1 fruit fly cellular context compared by ENCODE assay signal in the genomic region with DNA sequence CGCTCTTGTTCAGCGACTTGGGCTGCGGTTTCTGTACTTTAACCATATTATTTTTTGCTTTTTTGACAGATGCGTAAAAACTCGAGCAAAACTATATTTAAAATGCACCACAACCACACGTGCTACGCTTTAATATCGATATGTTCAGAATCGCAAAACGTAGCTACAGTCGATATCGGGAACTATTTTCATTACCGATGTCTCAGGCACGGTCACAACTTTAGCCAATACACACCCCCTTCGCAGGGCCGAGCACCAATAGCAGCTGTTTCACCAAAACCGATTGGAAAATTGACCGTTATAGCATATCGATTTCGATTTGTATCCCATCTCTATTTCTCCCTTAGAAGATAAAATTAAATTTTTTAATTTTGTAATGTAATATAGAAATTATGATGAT.
TF ChIP-seq lines count a peak whose summit lies in the region.

Gene CG13096 (minus strand): TSS at position 144 of the 400 bp plus-strand sequence.

TF ChIP-seq in whole organism, embryonic, 481 proteins besides CTCF, POLR2A, EP300 and RAD21 (continued from another document):
- TF ChIP-seq CG17361 (GFP tag; IDR thresholded peaks at IDR 0.05; lab: Robert Waterston, UW) (no peak), crp (GFP tag; optimal IDR thresholded peaks at IDR 0.05; lab: Kevin White, UChicago) (peak; percentile 73 to 95), CG30020 (tag; optimal IDR thresholded peaks at IDR 0.05; lab: Kevin White, UChicago) (peak; percentile 38), maf-S (GFP tag; optimal IDR thresholded peaks at IDR 0.05; lab: Kevin White, UChicago) (peak; percentile 6), sug (tag; optimal IDR thresholded peaks at IDR 0.05; lab: Kevin White, UChicago) (no peak), CG1832 (GFP tag; optimal IDR thresholded peaks at IDR 0.05; lab: Kevin White, UChicago) (no peak), Dbx (GFP tag; IDR thresholded peaks at IDR 0.05; lab: Robert Waterston, UW) (peak; percentile 52; the same call in 1 of the 3 replicates), Nf-YB (GFP tag; optimal IDR thresholded peaks at IDR 0.05; lab: Kevin White, UChicago) (peak; percentile 60), grn (GFP tag; optimal IDR thresholded peaks at IDR 0.05; lab: Kevin White, UChicago) (no peak), her (GFP tag; optimal IDR thresholded peaks at IDR 0.05; lab: Kevin White, UChicago) (peak; percentile 10), CG13775 (GFP tag; optimal IDR thresholded peaks at IDR 0.05; lab: Kevin White, UChicago) (no peak), so (GFP tag; IDR thresholded peaks at IDR 0.05; lab: Robert Waterston, UW) (no peak), CG1529 (GFP tag; optimal IDR thresholded peaks at IDR 0.05; lab: Kevin White, UChicago) (no peak), pho (GFP tag; optimal IDR thresholded peaks at IDR 0.05; lab: Kevin White, UChicago) (peak; percentile 39), HmgZ (tag; optimal IDR thresholded peaks at IDR 0.05; lab: Kevin White, UChicago) (peak; percentile 86), az2 (GFP tag; optimal IDR thresholded peaks at IDR 0.05; lab: Kevin White, UChicago) (no peak), CG32532 (GFP tag; IDR thresholded peaks at IDR 0.05; lab: Robert Waterston, UW) (no peak), CG11456 (GFP tag; IDR thresholded peaks at IDR 0.05; lab: Robert Waterston, UW) (no peak), CG16863 (GFP tag; optimal IDR thresholded peaks at IDR 0.05; lab: Kevin White, UChicago) (no peak), Sox100B (GFP tag; optimal IDR thresholded peaks at IDR 0.05; lab: Kevin White, UChicago) (no peak), p53 (GFP tag; optimal IDR thresholded peaks at IDR 0.05; lab: Kevin White, UChicago) (peak; percentile 9), ato (GFP tag; IDR thresholded peaks at IDR 0.05; lab: Robert Waterston, UW; ENCODE audit: partially characterized antibody) (peak; percentile 98), CG33557 (GFP tag; optimal IDR thresholded peaks at IDR 0.05; lab: Kevin White, UChicago) (no peak), hbn (GFP tag; IDR thresholded peaks at IDR 0.05; lab: Robert Waterston, UW; ENCODE audit: partially characterized antibody) (peak; percentile 99), dm (GFP tag; optimal IDR thresholded peaks at IDR 0.05; lab: Kevin White, UChicago) (peak; percentile 99), Dp (GFP tag; optimal IDR thresholded peaks at IDR 0.05; lab: Kevin White, UChicago) (peak; percentile 83), CG7963 (GFP tag; IDR thresholded peaks at IDR 0.05; lab: Robert Waterston, UW; ENCODE audit: partially characterized antibody) (peak; percentile 97), CG3407 (GFP tag; optimal IDR thresholded peaks at IDR 0.05; lab: Kevin White, UChicago) (no peak), caup (GFP tag; optimal IDR thresholded peaks at IDR 0.05; lab: Kevin White, UChicago; ENCODE audit: severe bottlenecking) (no peak), lilli (GFP tag; optimal IDR thresholded peaks at IDR 0.05; lab: Kevin White, UChicago) (peak; percentile 47), sima (GFP tag; optimal IDR thresholded peaks at IDR 0.05; lab: Kevin White, UChicago) (no peak), CG14965 (GFP tag; optimal IDR thresholded peaks at IDR 0.05; lab: Kevin White, UChicago; ENCODE audit: borderline replicate concordance) (no peak), stwl (tag; optimal IDR thresholded peaks at IDR 0.05; lab: Kevin White, UChicago) (peak; percentile 84), CG3847 (GFP tag; IDR thresholded peaks at IDR 0.05; lab: Robert Waterston, UW) (peak; percentile 53; the same call in 1 of the 2 replicates), CG7839 (tag; optimal IDR thresholded peaks at IDR 0.05; lab: Kevin White, UChicago) (no peak), CG4820 (GFP tag; optimal IDR thresholded peaks at IDR 0.05; lab: Kevin White, UChicago) (peak; percentile 8), ro (GFP tag; IDR thresholded peaks at IDR 0.05; lab: Robert Waterston, UW) (no peak), hb (GFP tag; IDR thresholded peaks at IDR 0.05; lab: Robert Waterston, UW; ENCODE audit: partially characterized antibody) (peak; percentile 98), Rx (GFP tag; IDR thresholded peaks at IDR 0.05; lab: Robert Waterston, UW) (no peak), CG12391 (tag; optimal IDR thresholded peaks at IDR 0.05; lab: Kevin White, UChicago) (peak; percentile 44), Elba2 (GFP tag; optimal IDR thresholded peaks at IDR 0.05; lab: Kevin White, UChicago) (no peak), CG3838 (GFP tag; optimal IDR thresholded peaks at IDR 0.05; lab: Kevin White, UChicago) (no peak), Dll (GFP tag; IDR thresholded peaks at IDR 0.05; lab: Robert Waterston, UW; ENCODE audit: partially characterized antibody) (peak; percentile 99), CG12942 (GFP tag; optimal IDR thresholded peaks at IDR 0.05; lab: Kevin White, UChicago) (no peak), ase (GFP tag; IDR thresholded peaks at IDR 0.05; lab: Robert Waterston, UW) (peak; percentile 25; the same call in 1 of the 3 replicates), Asciz (GFP tag; optimal IDR thresholded peaks at IDR 0.05; lab: Kevin White, UChicago) (no peak), CG16813 (GFP tag; IDR thresholded peaks at IDR 0.05; lab: Robert Waterston, UW; ENCODE audit: partially characterized antibody) (peak; percentile 98), CG4617 (GFP tag; optimal IDR thresholded peaks at IDR 0.05; lab: Kevin White, UChicago; ENCODE audit: borderline replicate concordance) (peak; percentile 46), CG34422 (GFP tag; IDR thresholded peaks at IDR 0.05; lab: Robert Waterston, UW) (peak; percentile 71; the same call in 1 of the 3 replicates), CG13296 (GFP tag; optimal IDR thresholded peaks at IDR 0.05; lab: Kevin White, UChicago) (no peak), E2f2 (GFP tag; IDR thresholded peaks at IDR 0.05; lab: Robert Waterston, UW) (peak; percentile 86), gcm2 (GFP tag; optimal IDR thresholded peaks at IDR 0.05; lab: Kevin White, UChicago) (no peak), Abd-B (GFP tag; optimal IDR thresholded peaks at IDR 0.05; lab: Kevin White, UChicago) (peak; percentile 55), CG14710 (tag; optimal IDR thresholded peaks at IDR 0.05; lab: Kevin White, UChicago) (peak; percentile 76), CG18262 (tag; optimal IDR thresholded peaks at IDR 0.05; lab: Kevin White, UChicago) (peak; percentile 12), CG34224 (GFP tag; IDR thresholded peaks at IDR 0.05; lab: Robert Waterston, UW; ENCODE audit: partially characterized antibody) (peak; percentile 99), chinmo (GFP tag; IDR thresholded peaks at IDR 0.05; lab: Robert Waterston, UW; ENCODE audit: partially characterized antibody) (peak; percentile 99), Hsf (GFP tag; optimal IDR thresholded peaks at IDR 0.05; lab: Kevin White, UChicago) (peak; percentile 11), h (optimal IDR thresholded peaks at IDR 0.05; lab: Kevin White, UChicago) (no peak), CG4854 (GFP tag; optimal IDR thresholded peaks at IDR 0.05; lab: Kevin White, UChicago) (peak; percentile 25), CG1603 (tag; optimal IDR thresholded peaks at IDR 0.05; lab: Kevin White, UChicago) (peak; percentile 93), CG3995 (GFP tag; optimal IDR thresholded peaks at IDR 0.05; lab: Kevin White, UChicago) (peak; percentile 100), Mes4 (GFP tag; optimal IDR thresholded peaks at IDR 0.05; lab: Kevin White, UChicago) (peak; percentile 30), CG9797 (GFP tag; optimal IDR thresholded peaks at IDR 0.05; lab: Kevin White, UChicago) (peak; percentile 65), CG10959 (GFP tag; IDR thresholded peaks at IDR 0.05; lab: Robert Waterston, UW) (no peak), mam (GFP tag; optimal IDR thresholded peaks at IDR 0.05; lab: Kevin White, UChicago) (peak; percentile 41), CG30431 (GFP tag; optimal IDR thresholded peaks at IDR 0.05; lab: Kevin White, UChicago) (no peak), zen (tag; optimal IDR thresholded peaks at IDR 0.05; lab: Kevin White, UChicago) (peak; percentile 65), row (GFP tag; IDR thresholded peaks at IDR 0.05; lab: Robert Waterston, UW) (peak; percentile 59; the same call in 2 of the 3 replicates), dati (GFP tag; IDR thresholded peaks at IDR 0.05; lab: Robert Waterston, UW) (no peak), CG8924 (tag; optimal IDR thresholded peaks at IDR 0.05; lab: Kevin White, UChicago) (peak; percentile 6), vfl (GFP tag; optimal IDR thresholded peaks at IDR 0.05; lab: Kevin White, UChicago) (no peak), nerfin-2 (GFP tag; IDR thresholded peaks at IDR 0.05; lab: Robert Waterston, UW; ENCODE audit: partially characterized antibody) (peak; percentile 97), Deaf1 (tag; optimal IDR thresholded peaks at IDR 0.05; lab: Kevin White, UChicago) (peak; percentile 22), Optix (GFP tag; IDR thresholded peaks at IDR 0.05; lab: Robert Waterston, UW) (no peak), CG32772 (GFP tag; IDR thresholded peaks at IDR 0.05; lab: Robert Waterston, UW) (no peak), CG2199 (GFP tag; IDR thresholded peaks at IDR 0.05; lab: Robert Waterston, UW) (no peak), phol (tag; optimal IDR thresholded peaks at IDR 0.05; lab: Kevin White, UChicago) (peak; percentile 61), B-H2 (GFP tag; optimal IDR thresholded peaks at IDR 0.05; lab: Kevin White, UChicago) (peak; percentile 49), fu2 (GFP tag; optimal IDR thresholded peaks at IDR 0.05; lab: Kevin White, UChicago) (no peak), mirr (GFP tag; optimal IDR thresholded peaks at IDR 0.05; lab: Kevin White, UChicago) (no peak), kni (GFP tag; optimal IDR thresholded peaks at IDR 0.05; lab: Kevin White, UChicago) (no peak), CG2116 (GFP tag; optimal IDR thresholded peaks at IDR 0.05; lab: Kevin White, UChicago) (peak; percentile 96), CG11723 (GFP tag; optimal IDR thresholded peaks at IDR 0.05; lab: Kevin White, UChicago) (no peak), salm (tag; optimal IDR thresholded peaks at IDR 0.05; lab: Kevin White, UChicago) (no peak), chn (GFP tag; optimal IDR thresholded peaks at IDR 0.05; lab: Kevin White, UChicago) (peak; percentile 32), hth (optimal IDR thresholded peaks at IDR 0.05; lab: Kevin White, UChicago) (no peak), CG8089 (GFP tag; optimal IDR thresholded peaks at IDR 0.05; lab: Kevin White, UChicago) (no peak), wek (GFP tag; optimal IDR thresholded peaks at IDR 0.05; lab: Kevin White, UChicago) (no peak), CG2120 (GFP tag; optimal IDR thresholded peaks at IDR 0.05; lab: Kevin White, UChicago) (peak; percentile 48), CG1024 (GFP tag; IDR thresholded peaks at IDR 0.05; lab: Robert Waterston, UW) (no peak), CG11247 (GFP tag; IDR thresholded peaks at IDR 0.05; lab: Robert Waterston, UW) (no peak)
